Fruit fly (Drosophila melanogaster) whole organism, embryonic: ENCODE results near the gene CG16798.

Source experiments
- ATbp ChIP-seq: fragments of 200-800 bp; sonication (Bioruptor generic); optimal IDR thresholded peaks from 2 replicates; lab custom pipeline; 2017; ENCODE audit warnings: missing biosample characterization, mild to moderate bottlenecking, missing genetic modification characterization, missing genetic modification reagents
- Awh ChIP-seq: fragments of 200-800 bp; sonication (Bioruptor generic); IDR thresholded peaks from 2 replicates; pipeline ENCODE4, ENCODE4 v1.3.6; 2022; ENCODE audit warnings: missing biosample characterization, missing genetic modification characterization
- CG10209 ChIP-seq: fragments of 200-800 bp; sonication (Bioruptor generic); optimal IDR thresholded peaks from 3 replicates; lab custom pipeline; 2017; ENCODE audit warnings: missing biosample characterization, mild to moderate bottlenecking, missing genetic modification characterization, missing genetic modification reagents
- CG10979 ChIP-seq: fragments of 200-800 bp; sonication (Bioruptor generic); optimal IDR thresholded peaks from 2 replicates; lab custom pipeline; 2018; ENCODE audit warnings: missing biosample characterization, mild to moderate bottlenecking, missing genetic modification characterization, moderate library complexity
- CG11695 ChIP-seq: fragments of 200-800 bp; sonication (Bioruptor generic); IDR thresholded peaks from 3 replicates; pipeline ENCODE4 v1.3.6; 2022; ENCODE audit warnings: missing biosample characterization, missing genetic modification characterization
- CG13296 ChIP-seq: fragments of 200-800 bp; sonication (Bioruptor generic); optimal IDR thresholded peaks from 3 replicates; lab custom pipeline; 2018; ENCODE audit warnings: missing biosample characterization, mild to moderate bottlenecking, missing genetic modification characterization
- CG13775 ChIP-seq: fragments of 200-800 bp; sonication (Bioruptor generic); optimal IDR thresholded peaks from 3 replicates; lab custom pipeline; 2017; ENCODE audit warnings: missing biosample characterization, mild to moderate bottlenecking, missing genetic modification characterization
- CG18599 ChIP-seq: fragments of 200-800 bp; sonication (Bioruptor generic); optimal IDR thresholded peaks from 3 replicates; lab custom pipeline; 2017; ENCODE audit warnings: missing biosample characterization, missing genetic modification characterization, mild to moderate bottlenecking, moderate library complexity, missing genetic modification reagents
- CG18619 ChIP-seq: fragments of 200-800 bp; sonication (Bioruptor generic); optimal IDR thresholded peaks from 3 replicates; lab custom pipeline; 2017; ENCODE audit warnings: missing biosample characterization, mild to moderate bottlenecking, missing genetic modification characterization
- CG2116 ChIP-seq: fragments of 200-800 bp; sonication (Bioruptor generic); optimal IDR thresholded peaks from 3 replicates; lab custom pipeline; 2018; ENCODE audit warnings: missing biosample characterization, mild to moderate bottlenecking, missing genetic modification characterization
- CG2712 ChIP-seq: fragments of 200-800 bp; optimal IDR thresholded peaks from 3 replicates; lab custom pipeline; 2019; ENCODE audit warnings: missing biosample characterization, mild to moderate bottlenecking, missing genetic modification characterization, moderate library complexity
- CG2875 ChIP-seq: fragments of 200-800 bp; sonication (Bioruptor generic); optimal IDR thresholded peaks from 2 replicates; lab custom pipeline; 2017; ENCODE audit warnings: missing biosample characterization, mild to moderate bottlenecking, missing genetic modification characterization, missing genetic modification reagents
- CG30431 ChIP-seq: fragments of 200-800 bp; sonication (Bioruptor generic); optimal IDR thresholded peaks from 2 replicates; lab custom pipeline; 2017; ENCODE audit warnings: missing biosample characterization, missing genetic modification characterization
- CG4424 ChIP-seq: fragments of 200-800 bp; sonication (Bioruptor generic); optimal IDR thresholded peaks from 3 replicates; lab custom pipeline; 2016; ENCODE audit warnings: missing biosample characterization, missing genetic modification characterization
- CG4820 ChIP-seq: fragments of 200-800 bp; sonication (Bioruptor generic); optimal IDR thresholded peaks from 3 replicates; lab custom pipeline; 2016; ENCODE audit warnings: missing biosample characterization, missing genetic modification characterization
- CG5245 ChIP-seq: fragments of 200-800 bp; sonication (Bioruptor generic); optimal IDR thresholded peaks from 3 replicates; lab custom pipeline; 2016; ENCODE audit warnings: missing biosample characterization, missing genetic modification characterization
- CG7745 ChIP-seq: fragments of 200-800 bp; sonication (Bioruptor generic); optimal IDR thresholded peaks from 2 replicates; lab custom pipeline; 2018; ENCODE audit warnings: missing biosample characterization, mild to moderate bottlenecking, missing genetic modification characterization, moderate library complexity
- CG8281 ChIP-seq: fragments of 200-800 bp; sonication (Bioruptor generic); optimal IDR thresholded peaks from 2 replicates; lab custom pipeline; 2018; ENCODE audit warnings: missing biosample characterization, mild to moderate bottlenecking, missing genetic modification characterization, moderate library complexity
- CG8388 ChIP-seq: fragments of 200-800 bp; sonication (Bioruptor generic); optimal IDR thresholded peaks from 2 replicates; lab custom pipeline; 2019; ENCODE audit warnings: missing biosample characterization, mild to moderate bottlenecking, missing genetic modification characterization, moderate library complexity
- CG9797 ChIP-seq: fragments of 200-800 bp; sonication (Bioruptor generic); optimal IDR thresholded peaks from 3 replicates; lab custom pipeline; 2018; ENCODE audit warnings: missing biosample characterization, mild to moderate bottlenecking, missing genetic modification characterization
- D19B ChIP-seq: fragments of 200-800 bp; sonication (Bioruptor generic); optimal IDR thresholded peaks from 2 replicates; lab custom pipeline; 2017; ENCODE audit warnings: missing biosample characterization, mild to moderate bottlenecking, missing genetic modification characterization
- E2f2 ChIP-seq: fragments of 200-800 bp; sonication (Bioruptor generic); IDR thresholded peaks from 2 replicates; pipeline ENCODE4 v1.3.6; 2022; ENCODE audit warnings: missing biosample characterization, missing genetic modification characterization
- Ets65A ChIP-seq: fragments of 200-800 bp; sonication (Bioruptor generic); peaks from one replicate; lab custom pipeline; 2016; ENCODE audit warnings: missing biosample characterization, missing genetic modification characterization
- Hand ChIP-seq: fragments of 200-800 bp; sonication (Bioruptor generic); optimal IDR thresholded peaks from 2 replicates; lab custom pipeline; 2017; ENCODE audit warnings: mild to moderate bottlenecking, missing biosample characterization, missing genetic modification reagents, missing genetic modification characterization
- Mad ChIP-seq: fragments of 200-800 bp; sonication (Bioruptor generic); optimal IDR thresholded peaks from 2 replicates; lab custom pipeline; 2016; ENCODE audit warnings: missing biosample characterization, missing genetic modification characterization
- Med ChIP-seq: fragments of 200-800 bp; sonication (Bioruptor generic); peaks from one replicate; lab custom pipeline; 2016; ENCODE audit warnings: missing biosample characterization, missing genetic modification characterization, mild to moderate bottlenecking, inconsistent platforms, moderate library complexity
- Ptx1 ChIP-seq: fragments of 200-800 bp; sonication (Bioruptor generic); IDR thresholded peaks from 2 replicates; pipeline ENCODE4 v1.3.6; 2022; ENCODE audit warnings: missing biosample characterization, missing genetic modification characterization
- Stat92E ChIP-seq, 3 experiments: fragments of >200 bp in 2 of 3; fragments of 200-800 bp in 1 of 3; sonication (Bioruptor generic) in 1 of 3; optimal IDR thresholded peaks; 2 replicates each; lab custom pipeline; 2017 to 2019; ENCODE audit warnings: missing biosample characterization in 3 of 3, missing genetic modification characterization in 3 of 3, mild to moderate bottlenecking in 1 of 3, moderate library complexity in 1 of 3
- Xbp1 ChIP-seq: fragments of 200-800 bp; sonication (Bioruptor generic); optimal IDR thresholded peaks from 3 replicates; lab custom pipeline; 2016; ENCODE audit warnings: missing biosample characterization, mild to moderate bottlenecking, missing genetic modification characterization
- Xrp1 ChIP-seq: fragments of 200-800 bp; sonication (Bioruptor generic); IDR thresholded peaks from 2 replicates; pipeline ENCODE4 v1.3.6; 2022; ENCODE audit warnings: missing biosample characterization, missing genetic modification characterization
- ash1 ChIP-seq: fragments of 200-800 bp; sonication (Bioruptor generic); optimal IDR thresholded peaks from 2 replicates; lab custom pipeline; 2018; ENCODE audit warnings: missing biosample characterization, mild to moderate bottlenecking, missing genetic modification characterization
- eyg ChIP-seq: fragments of 200-800 bp; sonication (Bioruptor generic); optimal IDR thresholded peaks from 3 replicates; lab custom pipeline; 2016; ENCODE audit warnings: missing biosample characterization, missing genetic modification characterization
- ftz-f1 ChIP-seq: fragments of 200-800 bp; sonication (Bioruptor generic); optimal IDR thresholded peaks from 2 replicates; lab custom pipeline; 2016; ENCODE audit warnings: missing biosample characterization, missing genetic modification characterization
- gsb-n ChIP-seq: fragments of 200-800 bp; sonication (Bioruptor generic); optimal IDR thresholded peaks from 3 replicates; lab custom pipeline; 2018; ENCODE audit warnings: missing biosample characterization, mild to moderate bottlenecking, missing genetic modification characterization
- insv ChIP-seq, 2 experiments: fragments of 200-800 bp; sonication (Bioruptor generic); optimal IDR thresholded peaks; 3 replicates each; lab custom pipeline; 2016 to 2018; ENCODE audit warnings: missing biosample characterization in 2 of 2, missing genetic modification characterization in 2 of 2
- kah ChIP-seq: fragments of 200-800 bp; sonication (Bioruptor generic); optimal IDR thresholded peaks from 2 replicates; lab custom pipeline; 2018; ENCODE audit warnings: missing biosample characterization, mild to moderate bottlenecking, missing genetic modification characterization
- nmo ChIP-seq: fragments of 200-800 bp; sonication (Bioruptor generic); optimal IDR thresholded peaks from 2 replicates; lab custom pipeline; 2018; ENCODE audit warnings: missing biosample characterization, mild to moderate bottlenecking, missing genetic modification characterization, moderate library complexity
- pan ChIP-seq, 4 experiments: fragments of >200 bp in 3 of 4; fragments of 200-800 bp in 1 of 4; sonication (Bioruptor generic) in 1 of 4; optimal IDR thresholded peaks in 3 of 4; IDR thresholded peaks in 1 of 4; 2 replicates each; pipeline versions ENCODE4 v1.3.6 to Lab custom; 2017 to 2022; ENCODE audit warnings: missing biosample characterization in 2 of 4, missing genetic modification characterization in 2 of 4, mixed read lengths in 1 of 4
- pho ChIP-seq: fragments of 200-800 bp; sonication (Bioruptor generic); optimal IDR thresholded peaks from 2 replicates; lab custom pipeline; 2016; ENCODE audit warnings: missing biosample characterization, missing genetic modification characterization
- prd ChIP-seq, 3 experiments: fragments of >200 bp in 2 of 3; fragments of 200-800 bp in 1 of 3; sonication (Bioruptor generic) in 1 of 3; optimal IDR thresholded peaks in 2 of 3; IDR thresholded peaks in 1 of 3; 2 replicates in 2 of 3; 3 replicates in 1 of 3; pipeline versions ENCODE4 v1.3.6 to Lab custom; 2017 to 2022; ENCODE audit warnings: missing biosample characterization in 1 of 3, missing genetic modification characterization in 1 of 3
- sna ChIP-seq: fragments of 200-800 bp; sonication (Bioruptor generic); IDR thresholded peaks from 2 replicates; pipeline ENCODE4 v1.3.6; 2022; ENCODE audit warnings: missing biosample characterization, missing genetic modification characterization; ENCODE audit not compliant: partially characterized antibody
- sr ChIP-seq: fragments of 200-800 bp; sonication (Bioruptor generic); IDR thresholded peaks from 3 replicates; pipeline ENCODE4 v1.3.6; 2022; ENCODE audit warnings: missing biosample characterization, missing genetic modification characterization
- vfl ChIP-seq: fragments of 200-800 bp; sonication (Bioruptor generic); optimal IDR thresholded peaks from 2 replicates; lab custom pipeline; 2016; ENCODE audit warnings: missing biosample characterization, missing genetic modification characterization
- vvl ChIP-seq: fragments of 200-800 bp; sonication (Bioruptor generic); IDR thresholded peaks from 2 replicates; pipeline ENCODE4 v1.3.6; 2022; ENCODE audit warnings: missing biosample characterization, missing genetic modification characterization
- zfh1 ChIP-seq: fragments of 200-800 bp; sonication (Bioruptor generic); IDR thresholded peaks from 3 replicates; pipeline ENCODE4 v1.3.6; 2022; ENCODE audit warnings: missing biosample characterization, missing genetic modification characterization
- zfh2 ChIP-seq: fragments of 200-800 bp; sonication (Bioruptor generic); optimal IDR thresholded peaks from 2 replicates; lab custom pipeline; 2016; ENCODE audit warnings: missing biosample characterization, missing genetic modification characterization

CG16798 gene

dm6 chr2L:20370151-20370550 lies 12.0 kb downstream of the CG16798 start (continued):
- TF ChIP-seq CG30431 (peak; percentile 19), D19B (GFP tag; lab: Kevin White, UChicago) (no peak), Ptx1 (GFP tag; lab: Robert Waterston, UW) (0 out of 2 replicates have a peak, but pooled peaks have one; percentile 8), CG9797 (GFP tag; lab: Kevin White, UChicago) (no peak), prd (optimal IDR thresholded peaks at IDR 0.05; lab: Kevin White, UChicago) (no peak), prd (GFP tag; IDR thresholded peaks at IDR 0.05; lab: Robert Waterston, UW) (0 out of 3 replicates have a peak, but pooled peaks have one; percentile 29), CG4424 (GFP tag; lab: Kevin White, UChicago) (peak; percentile 21), E2f2 (no peak), CG18599 (GFP tag; lab: Kevin White, UChicago) (peak; percentile 1), zfh1 (0 out of 3 replicates have a peak, but pooled peaks have one; percentile 5), CG2116 (GFP tag; lab: Kevin White, UChicago) (no peak), Xbp1 (GFP tag; lab: Kevin White, UChicago) (peak; percentile 8), Awh (GFP tag; lab: Robert Waterston, UW) (peak; percentile 40; the same call in 1 of the 2 replicates), nmo (GFP tag; lab: Kevin White, UChicago) (peak; percentile 3), CG5245 (peak; percentile 0), CG10209 (GFP tag; lab: Kevin White, UChicago) (peak; percentile 15), gsb-n (tag; lab: Kevin White, UChicago) (peak; percentile 4), CG11695 (GFP tag; lab: Robert Waterston, UW) (0 out of 3 replicates have a peak, but pooled peaks have one; percentile 36), pan (optimal IDR thresholded peaks at IDR 0.05; lab: Kevin White, UChicago) (no peak), pan (GFP tag; optimal IDR thresholded peaks at IDR 0.05 in 1 of 2, IDR thresholded peaks at IDR 0.05 in 1 of 2) (peak in 1 of 2 experiments; percentile 20), eyg (GFP tag; lab: Kevin White, UChicago) (no peak), CG8388 (GFP tag; lab: Kevin White, UChicago) (peak; percentile 24), CG4820 (GFP tag; lab: Kevin White, UChicago) (peak; percentile 2), CG13775 (peak; percentile 2), Stat92E (GFP tag; optimal IDR thresholded peaks at IDR 0.05; lab: Kevin White, UChicago) (no peak), CG10979 (peak; percentile 29), Xrp1 (GFP tag; lab: Robert Waterston, UW) (peak; percentile 35; the same call in 1 of the 2 replicates)

- TF ChIP-seq sna (GFP tag; lab: Robert Waterston, UW) = 0 out of 2 replicates have a peak, but pooled peaks have one; percentile 24
- TF ChIP-seq ash1 (GFP tag; lab: Kevin White, UChicago) = no peak
- peak; percentile 63 for TF ChIP-seq Ets65A (GFP tag; lab: Kevin White, UChicago)
- TF ChIP-seq Med = peak; percentile 23
- TF ChIP-seq CG7745 (tag; lab: Kevin White, UChicago) = no peak
- peak; percentile 30; the same call in 1 of the 2 replicates for TF ChIP-seq vvl (GFP tag; lab: Robert Waterston, UW)
- TF ChIP-seq sr (GFP tag; lab: Robert Waterston, UW) = peak; percentile 50; the same call in 1 of the 3 replicates
- TF ChIP-seq, all 482 proteins: peak for 5
Measured at dm6 chr2L:20352727-20353126, 29.4 kb downstream of the CG16798 start.

DNA sequence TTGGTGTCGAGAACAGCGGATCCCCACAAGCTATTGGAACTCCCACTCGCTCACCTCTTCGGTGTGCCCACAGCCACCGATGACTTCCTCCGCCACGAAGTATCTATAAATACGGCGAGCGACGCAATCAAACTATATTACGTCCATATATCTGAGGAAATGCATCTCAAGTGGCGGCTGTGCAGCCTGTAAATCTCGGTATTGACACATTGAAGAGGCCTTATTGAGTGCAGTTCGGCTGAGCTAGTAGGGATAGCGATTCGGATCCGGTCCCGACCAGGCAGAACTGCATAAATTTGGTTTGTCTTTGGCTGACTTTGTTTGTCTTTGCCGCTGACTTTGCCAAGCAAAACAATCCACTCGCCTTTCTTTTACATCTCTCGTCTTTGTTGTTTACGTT lies 30.0 kb downstream of the CG16798 start:
- TF ChIP-seq ATbp (peak; percentile 7), kah (GFP tag; lab: Kevin White, UChicago) (peak; percentile 0), CG13296 (GFP tag; lab: Kevin White, UChicago) (no peak), CG2712 (tag; lab: Kevin White, UChicago) (no peak), sr (GFP tag; lab: Robert Waterston, UW) (peak; percentile 83), CG2875 (GFP tag; lab: Kevin White, UChicago) (no peak), CG18619 (GFP tag; lab: Kevin White, UChicago) (no peak), ftz-f1 (GFP tag; lab: Kevin White, UChicago) (no peak), zfh2 (no peak), vfl (GFP tag; lab: Kevin White, UChicago) (no peak), Mad (GFP tag; lab: Kevin White, UChicago) (no peak), CG8281 (tag; lab: Kevin White, UChicago) (peak; percentile 97), pho (no peak), insv (GFP tag; optimal IDR thresholded peaks at IDR 0.05; lab: Kevin White, UChicago) (no peak), Hand (GFP tag; lab: Kevin White, UChicago) (no peak)
